Fruit fly (Drosophila melanogaster): ENCODE results near the gene CG33310.

CG33310 gene

DNA sequence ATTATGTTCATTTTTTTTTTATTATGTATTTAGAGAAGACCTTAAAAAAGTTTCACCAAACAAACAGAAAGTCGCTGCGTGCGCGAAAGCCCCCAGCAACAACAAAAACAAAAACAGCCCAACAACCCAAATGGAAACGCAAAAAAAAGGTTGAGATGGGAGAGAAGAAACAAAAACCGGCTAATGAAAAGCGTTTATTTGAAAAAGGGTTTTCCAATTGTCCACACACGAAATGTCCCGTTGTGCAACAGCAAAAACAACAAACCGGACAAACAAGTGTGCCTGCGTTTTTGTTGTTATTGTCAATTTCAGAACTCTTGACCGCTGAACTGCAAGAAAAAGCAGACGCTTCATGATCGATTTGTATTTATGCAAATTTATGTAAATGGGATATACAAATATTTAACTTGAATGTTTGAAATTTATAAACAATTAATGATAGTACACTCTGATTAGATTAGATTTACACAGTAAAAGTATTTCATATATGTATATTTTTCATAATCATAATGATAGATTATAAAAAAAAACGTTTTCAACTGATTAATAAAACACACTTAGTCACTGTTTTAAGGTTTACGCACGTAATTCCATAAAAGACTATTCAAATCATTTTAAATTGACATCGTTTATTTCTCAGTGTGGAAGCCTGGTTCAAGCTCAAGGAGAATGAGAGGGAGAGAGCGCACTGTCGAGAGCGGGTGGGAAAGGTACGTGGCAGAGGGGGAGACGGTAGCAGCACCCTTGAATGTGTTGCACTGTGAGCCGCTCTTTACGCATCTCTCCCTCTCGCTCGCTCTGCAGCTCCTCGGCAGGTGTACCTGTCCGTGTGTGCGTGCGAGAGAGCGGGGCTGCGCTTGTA, 29.9 kb downstream of the CG33310 start (continued):
- no peak for TF ChIP-seq CG6272 (GFP tag; IDR thresholded peaks at IDR 0.05)
- TF ChIP-seq Hsf (GFP tag; optimal IDR thresholded peaks at IDR 0.05): peak; percentile 46
- TF ChIP-seq CrebB (tag; optimal IDR thresholded peaks at IDR 0.05): peak; percentile 16
- peak; percentile 77 for TF ChIP-seq sisA (GFP tag; IDR thresholded peaks at IDR 0.05)
- peak; percentile 54; the same call in 1 of the 2 replicates for TF ChIP-seq CG14014 (GFP tag; IDR thresholded peaks at IDR 0.05)
- TF ChIP-seq CG11456 (GFP tag; IDR thresholded peaks at IDR 0.05): no peak
- TF ChIP-seq Chrac-16 (GFP tag; optimal IDR thresholded peaks at IDR 0.05): peak; percentile 49
- peak; percentile 34 for TF ChIP-seq CG15514 (GFP tag; optimal IDR thresholded peaks at IDR 0.05)
- no peak for TF ChIP-seq CG7786 (GFP tag; optimal IDR thresholded peaks at IDR 0.05)
- peak; percentile 56 for TF ChIP-seq cwo (GFP tag; optimal IDR thresholded peaks at IDR 0.05)
- TF ChIP-seq shn (GFP tag; optimal IDR thresholded peaks at IDR 0.05): no peak
- no peak for TF ChIP-seq ERR (GFP tag; optimal IDR thresholded peaks at IDR 0.05)
- TF ChIP-seq fd96Cb (tag; optimal IDR thresholded peaks at IDR 0.05): peak; percentile 86
- TF ChIP-seq ewg (GFP tag; optimal IDR thresholded peaks at IDR 0.05): peak; percentile 52
- TF ChIP-seq mld (GFP tag; IDR thresholded peaks at IDR 0.05; ENCODE audit: partially characterized antibody): 0 out of 3 replicates have a peak, but pooled peaks have one; percentile 7
- TF ChIP-seq Mes4 (GFP tag; optimal IDR thresholded peaks at IDR 0.05): peak; percentile 7
- no peak for TF ChIP-seq CG10321 (GFP tag; IDR thresholded peaks at IDR 0.05)
- TF ChIP-seq pb (GFP tag; optimal IDR thresholded peaks at IDR 0.05): no peak
- no peak for TF ChIP-seq Sry-δ (GFP tag; optimal IDR thresholded peaks at IDR 0.05)
- TF ChIP-seq ab (GFP tag; optimal IDR thresholded peaks at IDR 0.05): no peak
- TF ChIP-seq PHDP (tag; optimal IDR thresholded peaks at IDR 0.05): peak; percentile 77
- peak; percentile 75 for TF ChIP-seq CG1233 (GFP tag; optimal IDR thresholded peaks at IDR 0.05)
- peak; percentile 10; the same call in 1 of the 2 replicates for TF ChIP-seq Ravus (GFP tag; IDR thresholded peaks at IDR 0.05)
- no peak for TF ChIP-seq Sin3A (optimal IDR thresholded peaks at IDR 0.05)
- TF ChIP-seq CG4282 (GFP tag; optimal IDR thresholded peaks at IDR 0.05): no peak
- peak; percentile 72 for TF ChIP-seq croc (GFP tag; conservative IDR thresholded peaks at IDR 0.05)
- peak; percentile 58; the same call in 2 of the 3 replicates for TF ChIP-seq B-H1 (GFP tag; IDR thresholded peaks at IDR 0.05)
- TF ChIP-seq CG15269 (tag; optimal IDR thresholded peaks at IDR 0.05): peak; percentile 72
- TF ChIP-seq CG7357 (GFP tag; IDR thresholded peaks at IDR 0.05): peak; percentile 66; the same call in 1 of the 3 replicates
- TF ChIP-seq Tbp (GFP tag; optimal IDR thresholded peaks at IDR 0.05): no peak
- no peak for TF ChIP-seq wek (GFP tag; optimal IDR thresholded peaks at IDR 0.05)
- no peak for TF ChIP-seq CG1603 (tag; optimal IDR thresholded peaks at IDR 0.05)
- TF ChIP-seq BtbVII (GFP tag; optimal IDR thresholded peaks at IDR 0.05): peak; percentile 65
- peak; percentile 85 for TF ChIP-seq CG17829 (tag; optimal IDR thresholded peaks at IDR 0.05)
- no peak for TF ChIP-seq Atf3 (GFP tag; optimal IDR thresholded peaks at IDR 0.05)
- no peak for TF ChIP-seq Taf1 (GFP tag; IDR thresholded peaks at IDR 0.05)
- no peak for TF ChIP-seq HLH4C (GFP tag; IDR thresholded peaks at IDR 0.05; ENCODE audit: partially characterized antibody)
- no peak for TF ChIP-seq Gsc (GFP tag; IDR thresholded peaks at IDR 0.05)
- TF ChIP-seq CHES-1-like (GFP tag; optimal IDR thresholded peaks at IDR 0.05): no peak
- no peak for TF ChIP-seq CG7745 (tag; optimal IDR thresholded peaks at IDR 0.05)
- TF ChIP-seq CG11398 (GFP tag; optimal IDR thresholded peaks at IDR 0.05): no peak
- TF ChIP-seq tgo (GFP tag; IDR thresholded peaks at IDR 0.05): peak; percentile 78
- TF ChIP-seq p53 (GFP tag; optimal IDR thresholded peaks at IDR 0.05): no peak
- peak; percentile 73 for TF ChIP-seq CG10654 (GFP tag; optimal IDR thresholded peaks at IDR 0.05)
- TF ChIP-seq CG16815 (GFP tag; optimal IDR thresholded peaks at IDR 0.05): peak; percentile 62
- TF ChIP-seq CG3281 (GFP tag; optimal IDR thresholded peaks at IDR 0.05): peak; percentile 56
- TF ChIP-seq run (tag; optimal IDR thresholded peaks at IDR 0.05): peak; percentile 36
- TF ChIP-seq Lim3 (GFP tag; IDR thresholded peaks at IDR 0.05): no peak
- peak; percentile 75 for TF ChIP-seq nom (GFP tag; optimal IDR thresholded peaks at IDR 0.05)
- no peak for TF ChIP-seq CG42726 (GFP tag; IDR thresholded peaks at IDR 0.05; ENCODE audit: partially characterized antibody)
